Worm (Caenorhabditis elegans): ENCODE measurements around the gene col-43.

Gene col-43

ce11 chrV:8013901-8014388 is 36.8 kb downstream of the col-43 start, which contains the start of gene Y97E10AR.6:
Gene Y97E10AR.6 (minus strand): TSS chrV:8013951.
- TF ChIP-seq elt-3 (tag; optimal IDR thresholded peaks at IDR 0.05): no peak
- TF ChIP-seq ztf-11 (tag; optimal IDR thresholded peaks at IDR 0.05): no peak
- peak; percentile 42 for TF ChIP-seq nfya-1 (tag; optimal IDR thresholded peaks at IDR 0.05; ENCODE audit: insufficient read depth)
- no peak for TF ChIP-seq ceh-28 (tag; optimal IDR thresholded peaks at IDR 0.05)
- peak; percentile 47 for TF ChIP-seq pha-4 (tag; optimal IDR thresholded peaks at IDR 0.05)
- TF ChIP-seq lin-15B (tag; optimal IDR thresholded peaks at IDR 0.05): peak; percentile 66
- peak; percentile 7 for TF ChIP-seq ama-1 (optimal IDR thresholded peaks at IDR 0.05)
- TF ChIP-seq nhr-237 (tag; optimal IDR thresholded peaks at IDR 0.05): no peak
- TF ChIP-seq elt-2 (tag; optimal IDR thresholded peaks at IDR 0.05): peak; percentile 9
- TF ChIP-seq snpc-4 (tag; optimal IDR thresholded peaks at IDR 0.05): peak; percentile 61
- peak; percentile 30 for TF ChIP-seq egl-5 (tag; optimal IDR thresholded peaks at IDR 0.05)

ce11 chrV:8012032-8012431 is 38.7 kb downstream of the col-43 start, which contains the start of gene rpb-9:
Gene rpb-9 (minus strand): TSS chrV:8012345.
- TF ChIP-seq pha-4 (tag; optimal IDR thresholded peaks at IDR 0.05) (peak; percentile 14), elt-3 (tag; optimal IDR thresholded peaks at IDR 0.05) (no peak), ama-1 (optimal IDR thresholded peaks at IDR 0.05) (peak; percentile 26), ceh-28 (tag; optimal IDR thresholded peaks at IDR 0.05) (no peak)

DNA sequence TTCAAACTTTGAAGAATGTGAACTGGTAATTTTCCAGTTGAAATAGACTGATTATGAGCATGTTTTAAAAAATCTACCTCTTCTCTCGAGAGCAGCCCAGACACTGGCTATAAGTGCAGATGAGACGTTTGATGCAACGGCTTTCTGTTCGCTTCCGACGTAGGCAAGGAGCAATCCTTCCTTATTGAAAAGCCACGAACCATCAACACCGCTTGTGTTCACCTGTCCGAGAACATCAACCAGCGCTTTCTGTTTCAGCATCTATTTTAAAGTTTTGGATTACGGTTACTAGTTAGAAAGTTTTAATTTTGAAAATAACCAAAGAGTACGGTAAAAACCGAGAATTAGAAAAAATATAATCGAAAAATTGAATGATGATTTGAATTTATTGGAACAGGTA is 39.9 kb downstream of the col-43 start, which contains the start of gene lmtr-2:
lmtr-2 (minus strand) TSS at position 261 of the 400 bp plus-strand sequence.
- TF ChIP-seq nfya-1 (tag; optimal IDR thresholded peaks at IDR 0.05; ENCODE audit: insufficient read depth): no peak
- no peak for TF ChIP-seq ceh-9 (tag; optimal IDR thresholded peaks at IDR 0.05)
- no peak for TF ChIP-seq nhr-23 (tag; optimal IDR thresholded peaks at IDR 0.05)
- no peak for TF ChIP-seq nhr-76 (tag; optimal IDR thresholded peaks at IDR 0.05)
- TF ChIP-seq nhr-67 (tag; optimal IDR thresholded peaks at IDR 0.05): no peak
- TF ChIP-seq nhr-28 (tag; optimal IDR thresholded peaks at IDR 0.05): no peak
- no peak for TF ChIP-seq ztf-11 (tag; optimal IDR thresholded peaks at IDR 0.05)
- no peak for TF ChIP-seq jun-1 (tag; optimal IDR thresholded peaks at IDR 0.05)
- TF ChIP-seq mml-1 (tag; optimal IDR thresholded peaks at IDR 0.05): no peak
- no peak for TF ChIP-seq mdl-1 (tag; optimal IDR thresholded peaks at IDR 0.05)
- TF ChIP-seq nhr-12 (tag; optimal IDR thresholded peaks at IDR 0.05): no peak
- TF ChIP-seq tbx-2 (tag; optimal IDR thresholded peaks at IDR 0.05): no peak
- TF ChIP-seq unc-62 (GFP tag; optimal IDR thresholded peaks at IDR 0.05): no peak

- TF ChIP-seq ceh-82 (tag; optimal IDR thresholded peaks at IDR 0.05) (no peak), egl-27 (tag; optimal IDR thresholded peaks at IDR 0.05) (no peak), ztf-4 (tag; optimal IDR thresholded peaks at IDR 0.05) (no peak), eor-1 (tag; optimal IDR thresholded peaks at IDR 0.05) (no peak), elt-3 (tag; optimal IDR thresholded peaks at IDR 0.05) (no peak), nhr-23 (tag; optimal IDR thresholded peaks at IDR 0.05) (no peak), lin-15B (tag; optimal IDR thresholded peaks at IDR 0.05) (no peak), elt-2 (tag; optimal IDR thresholded peaks at IDR 0.05) (no peak), nhr-77 (tag; optimal IDR thresholded peaks at IDR 0.05) (no peak), fos-1 (tag; optimal IDR thresholded peaks at IDR 0.05) (no peak), ceh-16 (tag; optimal IDR thresholded peaks at IDR 0.05) (no peak), tbx-2 (tag; optimal IDR thresholded peaks at IDR 0.05) (no peak), skn-1 (tag; optimal IDR thresholded peaks at IDR 0.05) (no peak), ZK546.5 (tag; optimal IDR thresholded peaks at IDR 0.05) (no peak), nhr-67 (tag; optimal IDR thresholded peaks at IDR 0.05) (no peak), nfya-1 (tag; optimal IDR thresholded peaks at IDR 0.05; ENCODE audit: insufficient read depth) (no peak)
These were observed 40.6 kb downstream of the col-43 start, which contains the start of gene Y97E10AR.4 for ce11 chrV:8010103-8010502. Gene Y97E10AR.4 (minus strand): TSS chrV:8010233.

DNA sequence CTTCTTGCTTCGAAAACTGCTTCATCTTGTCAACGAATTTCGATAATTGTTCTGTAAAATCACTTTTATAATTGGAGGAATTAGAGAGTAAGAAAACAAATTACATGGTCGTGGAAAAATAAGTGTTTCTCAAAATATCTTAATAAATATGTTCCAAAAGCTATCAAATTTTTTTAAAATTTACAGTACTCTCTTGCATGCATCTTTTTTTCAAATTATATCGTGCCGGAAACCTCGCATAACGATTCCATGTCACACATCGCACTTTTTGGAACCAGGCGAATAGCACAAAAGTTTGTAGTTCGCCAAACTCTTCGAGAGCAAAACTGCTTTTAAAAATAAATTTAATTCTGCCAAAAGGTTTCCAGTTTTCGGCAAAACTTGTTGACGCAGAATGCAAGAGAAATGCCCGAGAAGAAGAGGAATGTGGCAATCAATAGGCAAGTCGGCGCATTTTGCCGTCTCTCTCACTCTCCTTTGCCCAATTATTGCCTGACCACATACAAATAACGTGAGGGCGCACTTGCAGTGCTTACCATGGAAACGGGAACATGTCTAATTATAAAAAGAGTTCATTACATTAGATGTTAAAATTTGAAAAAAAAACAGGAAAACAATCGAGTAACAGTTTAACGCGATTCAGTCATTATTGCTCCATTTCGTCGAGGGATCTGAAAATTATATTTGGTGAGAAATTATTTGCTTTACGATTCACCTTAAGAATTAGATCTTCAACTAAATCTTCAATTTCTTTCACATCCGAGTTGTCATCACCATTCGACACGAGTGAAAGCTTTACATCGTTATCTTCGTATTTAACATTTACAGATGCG is 43.0 kb downstream of the col-43 start, which contains the start of gene Y97E10AR.3:
Y97E10AR.3 (minus strand) TSS at position 51 of the 833 bp plus-strand sequence.
- TF ChIP-seq nfya-1 (tag; optimal IDR thresholded peaks at IDR 0.05; ENCODE audit: insufficient read depth) (peak; percentile 55), eor-1 (tag; optimal IDR thresholded peaks at IDR 0.05) (no peak)

Measured in whole organism, L3 larva.